Fruit fly (Drosophila melanogaster) whole organism: Measurements from ENCODE around the gene lectin-33A.

Experiments used
- CG8478 ChIP-seq: fragments of >200 bp; optimal IDR thresholded peaks from 2 replicates; lab custom pipeline; 2018; ENCODE audit warnings: inconsistent platforms
- Dll ChIP-seq: fragments of >200 bp; optimal IDR thresholded peaks from 2 replicates; lab custom pipeline; 2017
- EcR ChIP-seq, 2 experiments: fragments of >200 bp; optimal IDR thresholded peaks; 2 replicates each; lab custom pipeline; 2017; ENCODE audit warnings: missing biosample characterization in 2 of 2, missing genetic modification characterization in 2 of 2, missing genetic modification reagents in 2 of 2
- usp ChIP-seq: fragments of >200 bp; optimal IDR thresholded peaks from 2 replicates; lab custom pipeline; 2017; ENCODE audit warnings: missing biosample characterization, missing genetic modification characterization, mixed read lengths

DNA sequence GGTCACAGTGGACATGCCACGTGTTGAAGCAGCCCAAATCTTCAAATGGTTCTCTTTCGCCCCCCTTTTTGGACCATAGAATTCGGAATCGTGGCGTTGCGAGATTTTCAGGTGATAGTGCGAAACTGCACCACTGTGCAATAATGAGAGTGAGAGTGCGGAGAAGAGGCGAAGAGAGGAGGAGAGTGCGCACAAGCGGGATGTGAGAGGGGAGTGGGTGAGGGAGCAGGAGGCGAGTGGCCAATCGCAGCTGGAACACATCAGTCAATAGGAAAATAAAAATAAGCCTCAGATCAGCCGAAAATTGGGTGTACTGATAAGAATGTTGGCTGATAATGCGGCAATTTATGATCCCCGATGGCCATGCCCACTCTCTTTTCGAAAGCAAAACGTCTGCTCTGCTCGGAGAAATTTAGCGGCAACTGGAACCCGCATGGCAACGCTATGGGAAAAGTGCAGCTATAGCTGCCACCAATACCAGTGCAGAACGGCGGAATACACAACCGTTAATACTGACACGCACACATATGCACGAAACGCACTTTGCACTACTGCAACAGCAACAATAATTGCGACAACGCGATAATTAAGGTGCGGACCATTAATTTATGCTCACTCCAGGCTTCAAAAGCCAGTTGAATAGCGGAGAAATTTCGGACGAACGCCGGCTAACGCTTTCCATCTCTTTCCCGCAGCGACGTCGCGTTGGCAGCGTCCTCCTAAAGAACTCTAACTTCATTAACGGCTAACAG lies 34.4 kb upstream of the lectin-33A start:
- TF ChIP-seq EcR (GFP tag; optimal IDR thresholded peaks at IDR 0.05; lab: Kevin White, UChicago): no peak
- no peak for TF ChIP-seq usp (GFP tag; lab: Kevin White, UChicago)
- no peak for TF ChIP-seq Dll
- no peak for TF ChIP-seq CG8478 (lab: Kevin White, UChicago)
